Worm (Caenorhabditis elegans) whole organism, L1 larva: Measurements from ENCODE around the gene flap-1.

Source experiments
- elt-3 ChIP-seq, 6 experiments: fragments of 150-350 bp in 1 of 6; sonication (generic microtip); optimal IDR thresholded peaks; 2 replicates each; lab custom pipeline; 2017 to 2018; ENCODE audit warnings: missing biosample characterization in 6 of 6, missing genetic modification characterization in 6 of 6, inconsistent platforms in 1 of 6
- lin-39 ChIP-seq: fragments of 150-350 bp; optimal IDR thresholded peaks from 2 replicates; lab custom pipeline; 2014; ENCODE audit warnings: missing biosample characterization, missing genetic modification reagents, missing genetic modification characterization

ce11 chrIII:6895677-6896076, 32.9 kb downstream of the flap-1 start:
- no peak for TF ChIP-seq lin-39 (tag; lab: Kevin White, UChicago)
- TF ChIP-seq elt-3 (tag; optimal IDR thresholded peaks at IDR 0.05; lab: Kevin White, UChicago): no peak
